Worm (Caenorhabditis elegans): Measurements from ENCODE around the gene lev-9.
A peak's percentile ranks its signal among the peaks of the same experiment; 100 is the strongest.

- no peak for TF ChIP-seq him-1 (tag; optimal IDR thresholded peaks at IDR 0.05)
- no peak for TF ChIP-seq W03F9.2 (tag; optimal IDR thresholded peaks at IDR 0.05)
- peak; percentile 32 for TF ChIP-seq dao-5 (tag; optimal IDR thresholded peaks at IDR 0.05)
Observed at ce11 chrX:6255561-6255960, 36.0 kb downstream of the lev-9 start.
